Worm (Caenorhabditis elegans) whole organism, L2 larva: ENCODE measurements around the gene F16G10.9.

Source experiments
- C34F6.9 ChIP-seq: fragments of 150-350 bp; optimal IDR thresholded peaks from 2 replicates; lab custom pipeline; 2014; ENCODE audit warnings: missing biosample characterization, missing genetic modification characterization
- F13H6.1 ChIP-seq: sonication (generic microtip); optimal IDR thresholded peaks from 2 replicates; lab custom pipeline; 2016; ENCODE audit warnings: missing genetic modification characterization, missing compliant biosample characterization
- Y55F3AM.14 ChIP-seq: fragments of 200-800 bp; sonication (Bioruptor generic); optimal IDR thresholded peaks from 2 replicates; lab custom pipeline; 2018; ENCODE audit warnings: mild to moderate bottlenecking, missing genetic modification characterization, missing compliant biosample characterization
- aly-2 ChIP-seq: fragments of 150-350 bp; optimal IDR thresholded peaks from 2 replicates; lab custom pipeline; 2014; ENCODE audit warnings: missing biosample characterization, missing genetic modification characterization
- ama-1 ChIP-seq: fragments of 150-350 bp; optimal IDR thresholded peaks from 2 replicates; lab custom pipeline; 2018; ENCODE audit warnings: inconsistent platforms
- blmp-1 ChIP-seq: sonication (generic microtip); optimal IDR thresholded peaks from 2 replicates; lab custom pipeline; 2017; ENCODE audit warnings: missing genetic modification characterization, mild to moderate bottlenecking, missing compliant biosample characterization, antibody characterized with exemption, moderate library complexity; ENCODE audit not compliant: insufficient read depth
- ceh-16 ChIP-seq: fragments of 150-350 bp; optimal IDR thresholded peaks from 2 replicates; lab custom pipeline; 2014; ENCODE audit warnings: missing biosample characterization, missing genetic modification characterization
- ceh-82 ChIP-seq: fragments of 150-350 bp; optimal IDR thresholded peaks from 2 replicates; lab custom pipeline; 2014; ENCODE audit warnings: missing biosample characterization, missing genetic modification characterization
- dmd-4 ChIP-seq: sonication (generic microtip); optimal IDR thresholded peaks from 2 replicates; lab custom pipeline; 2017; ENCODE audit warnings: missing biosample characterization, missing genetic modification characterization
- fos-1 ChIP-seq: fragments of 150-350 bp; optimal IDR thresholded peaks from 2 replicates; lab custom pipeline; 2014; ENCODE audit warnings: missing biosample characterization, missing genetic modification characterization
- lin-11 ChIP-seq: fragments of 150-350 bp; sonication (generic microtip); optimal IDR thresholded peaks from 2 replicates; lab custom pipeline; 2014; ENCODE audit warnings: missing biosample characterization, missing genetic modification characterization, inconsistent platforms, mixed read lengths
- lin-13 ChIP-seq: fragments of 150-350 bp; optimal IDR thresholded peaks from 2 replicates; lab custom pipeline; 2014; ENCODE audit warnings: missing biosample characterization, missing genetic modification reagents, missing genetic modification characterization
- lin-39 ChIP-seq: fragments of 150-350 bp; optimal IDR thresholded peaks from 2 replicates; lab custom pipeline; 2014; ENCODE audit warnings: missing biosample characterization, missing genetic modification reagents, missing genetic modification characterization
- lsy-2 ChIP-seq, 2 experiments: fragments of 150-350 bp in 1 of 2; sonication (generic microtip) in 1 of 2; optimal IDR thresholded peaks; 2 replicates each; lab custom pipeline; 2014 to 2017; ENCODE audit warnings: missing biosample characterization in 2 of 2, missing genetic modification characterization in 2 of 2
- mab-5 ChIP-seq: fragments of 150-350 bp; optimal IDR thresholded peaks from 2 replicates; lab custom pipeline; 2014; ENCODE audit warnings: missing biosample characterization, missing genetic modification characterization
- mdl-1 ChIP-seq, 2 experiments: fragments of 150-350 bp in 1 of 2; sonication (generic microtip) in 1 of 2; optimal IDR thresholded peaks; 2 replicates each; lab custom pipeline; 2017; ENCODE audit warnings: missing biosample characterization in 2 of 2, missing genetic modification characterization in 2 of 2
- nhr-10 ChIP-seq: sonication (generic microtip); optimal IDR thresholded peaks from 2 replicates; lab custom pipeline; 2017; ENCODE audit warnings: missing biosample characterization, missing genetic modification characterization
- nhr-11 ChIP-seq: fragments of 150-350 bp; optimal IDR thresholded peaks from 2 replicates; lab custom pipeline; 2014; ENCODE audit warnings: missing biosample characterization, missing genetic modification characterization
- nhr-12 ChIP-seq: fragments of 150-350 bp; optimal IDR thresholded peaks from 2 replicates; lab custom pipeline; 2014; ENCODE audit warnings: missing biosample characterization, missing genetic modification characterization
- nhr-129 ChIP-seq: fragments of 150-350 bp; optimal IDR thresholded peaks from 2 replicates; lab custom pipeline; 2014; ENCODE audit warnings: missing biosample characterization, missing genetic modification characterization
- nhr-21 ChIP-seq: fragments of 150-350 bp; optimal IDR thresholded peaks from 2 replicates; lab custom pipeline; 2014; ENCODE audit warnings: missing biosample characterization, missing genetic modification characterization
- nhr-23 ChIP-seq: fragments of 150-350 bp; optimal IDR thresholded peaks from 2 replicates; lab custom pipeline; 2014; ENCODE audit warnings: missing biosample characterization, missing genetic modification reagents, missing genetic modification characterization
- nhr-25 ChIP-seq: fragments of 150-350 bp; sonication (generic microtip); optimal IDR thresholded peaks from 3 replicates; lab custom pipeline; 2014; ENCODE audit warnings: missing biosample characterization, missing genetic modification characterization
- peb-1 ChIP-seq: fragments of 150-350 bp; optimal IDR thresholded peaks from 2 replicates; lab custom pipeline; 2014; ENCODE audit warnings: missing biosample characterization, missing genetic modification characterization
- sem-4 ChIP-seq: fragments of 150-350 bp; optimal IDR thresholded peaks from 2 replicates; lab custom pipeline; 2014; ENCODE audit warnings: missing biosample characterization, missing genetic modification reagents, missing genetic modification characterization
- skn-1 ChIP-seq: sonication (generic microtip); optimal IDR thresholded peaks from 2 replicates; lab custom pipeline; 2017; ENCODE audit warnings: missing biosample characterization, missing genetic modification characterization
- snpc-4 ChIP-seq: fragments of 150-350 bp; optimal IDR thresholded peaks from 2 replicates; lab custom pipeline; 2014; ENCODE audit warnings: missing biosample characterization, missing genetic modification characterization
- unc-39 ChIP-seq: fragments of 150-350 bp; optimal IDR thresholded peaks from 2 replicates; lab custom pipeline; 2014; ENCODE audit warnings: missing biosample characterization, missing genetic modification characterization
- unc-55 ChIP-seq: fragments of 150-350 bp; sonication (generic microtip); optimal IDR thresholded peaks from 3 replicates; lab custom pipeline; 2014; ENCODE audit warnings: missing biosample characterization, missing genetic modification reagents, missing genetic modification characterization
- unc-62 ChIP-seq: fragments of 150-350 bp; optimal IDR thresholded peaks from 2 replicates; lab custom pipeline; 2014; ENCODE audit warnings: missing biosample characterization, missing genetic modification reagents, missing genetic modification characterization
- zag-1 ChIP-seq: fragments of 150-350 bp; optimal IDR thresholded peaks from 2 replicates; lab custom pipeline; 2014; ENCODE audit warnings: missing biosample characterization, missing genetic modification characterization
- ztf-1 ChIP-seq: fragments of 200-800 bp; sonication (Bioruptor generic); conservative IDR thresholded peaks from 2 replicates; pipeline ENCODE4 v1.3.6; 2022; ENCODE audit warnings: missing genetic modification characterization, missing compliant biosample characterization
- ztf-11 ChIP-seq: sonication (generic microtip); optimal IDR thresholded peaks from 2 replicates; lab custom pipeline; 2017; ENCODE audit warnings: missing biosample characterization, missing genetic modification characterization
- ztf-4 ChIP-seq: fragments of 150-350 bp; optimal IDR thresholded peaks from 2 replicates; lab custom pipeline; 2014; ENCODE audit warnings: missing biosample characterization, missing genetic modification characterization

The F16G10.9 gene

ce11 chrII:2411093-2411492 is 25.7 kb upstream of the F16G10.9 start:
- TF ChIP-seq unc-55 (GFP tag; lab: Kevin White, UChicago) (no peak), lin-11 (no peak), nhr-129 (tag; lab: Kevin White, UChicago) (no peak), nhr-11 (no peak), nhr-23 (tag; lab: Kevin White, UChicago) (no peak), ama-1 (no peak), lsy-2 (tag; optimal IDR thresholded peaks at IDR 0.05; lab: Kevin White, UChicago) (no peak), aly-2 (tag; lab: Kevin White, UChicago) (no peak), ztf-1 (GFP tag; lab: Robert Waterston, UW) (no peak), sem-4 (tag; lab: Kevin White, UChicago) (no peak), dmd-4 (tag; lab: Kevin White, UChicago) (no peak), nhr-10 (tag; lab: Kevin White, UChicago) (no peak), nhr-25 (tag; lab: Kevin White, UChicago) (no peak), ztf-4 (tag; lab: Kevin White, UChicago) (no peak), fos-1 (no peak), F13H6.1 (tag; lab: Kevin White, UChicago) (no peak), nhr-21 (tag; lab: Kevin White, UChicago) (no peak), lin-13 (no peak), mab-5 (tag; lab: Kevin White, UChicago) (no peak), unc-39 (tag; lab: Kevin White, UChicago) (no peak)

DNA sequence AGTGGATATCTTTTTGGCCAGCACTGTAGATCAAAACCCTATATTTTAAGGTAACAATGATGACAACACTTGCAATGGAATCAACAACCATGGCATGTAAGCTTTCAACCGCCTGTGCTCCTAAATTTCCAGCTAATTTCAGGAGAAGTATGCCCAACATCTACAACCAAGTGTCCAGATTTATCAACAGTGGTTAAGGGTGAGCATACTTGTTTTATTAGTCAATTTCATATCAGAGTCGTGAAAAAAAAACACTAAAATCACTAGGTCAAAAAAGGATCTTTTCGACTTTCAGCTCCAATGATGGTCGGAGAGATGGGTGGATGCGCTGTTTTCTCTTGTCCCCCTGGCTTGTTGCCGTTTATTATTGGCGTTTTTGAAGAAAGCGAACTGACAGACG is 18.6 kb upstream of the F16G10.9 start, which contains the start of gene F16G10.1:
Gene F16G10.1 (plus strand): TSS at position 301 of the 400 bp plus-strand sequence.
- TF ChIP-seq unc-39 (tag; lab: Kevin White, UChicago): no peak
- TF ChIP-seq skn-1 (tag; lab: Kevin White, UChicago): no peak
- no peak for TF ChIP-seq nhr-11
- TF ChIP-seq peb-1 (tag; lab: Kevin White, UChicago): no peak
- TF ChIP-seq mdl-1 (tag; optimal IDR thresholded peaks at IDR 0.05; lab: Kevin White, UChicago): no peak
- no peak for TF ChIP-seq nhr-25 (tag; lab: Kevin White, UChicago)
- TF ChIP-seq blmp-1: no peak
- no peak for TF ChIP-seq snpc-4 (tag; lab: Kevin White, UChicago)
- TF ChIP-seq nhr-10 (tag; lab: Kevin White, UChicago): no peak
- no peak for TF ChIP-seq ceh-82 (tag; lab: Kevin White, UChicago)
- TF ChIP-seq, all 48 proteins: peak for 0

DNA sequence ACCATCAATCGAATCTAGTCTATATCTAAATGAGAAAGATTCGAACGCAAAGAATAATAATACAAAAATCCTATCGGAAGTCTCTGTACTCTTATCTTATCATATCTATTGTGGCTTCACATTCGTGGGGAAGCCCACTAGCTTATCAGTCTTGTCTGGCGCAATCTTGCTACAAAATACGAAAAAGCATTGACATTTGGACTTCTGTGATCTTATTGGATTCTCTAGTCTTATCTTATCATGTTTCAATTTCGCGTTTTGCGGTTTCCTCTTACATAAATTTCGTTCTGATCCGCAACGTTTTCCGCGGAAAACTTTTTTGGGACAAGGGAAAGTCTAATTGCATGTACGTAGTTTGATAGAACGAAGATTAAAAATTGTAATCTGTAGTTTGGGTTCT is 14.4 kb upstream of the F16G10.9 start:
- TF ChIP-seq C34F6.9 (tag; lab: Kevin White, UChicago) (no peak), nhr-21 (tag; lab: Kevin White, UChicago) (peak; percentile 77), mdl-1 (tag; optimal IDR thresholded peaks at IDR 0.05; lab: Kevin White, UChicago) (no peak), lin-39 (tag; lab: Kevin White, UChicago) (no peak)

DNA sequence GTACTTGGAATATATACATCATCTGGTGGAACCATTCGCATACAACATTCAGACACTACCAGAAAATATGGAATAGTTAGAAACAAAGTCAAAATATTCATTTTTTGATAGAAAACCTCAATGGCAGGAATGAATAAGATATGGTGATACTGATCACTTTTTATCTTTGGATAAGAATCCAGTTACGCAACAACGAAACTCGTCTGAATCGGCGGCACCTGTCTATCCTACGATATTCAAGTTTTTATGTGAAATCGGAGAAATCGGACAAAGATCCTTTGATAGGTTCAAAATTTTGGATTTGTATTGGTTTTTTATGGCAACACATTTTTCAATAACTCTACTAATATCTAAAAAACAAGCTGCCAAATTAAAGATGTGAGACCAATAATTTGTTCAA is 13.5 kb upstream of the F16G10.9 start, which contains the start of gene F16G10.14:
Gene F16G10.14 (minus strand): TSS at position 101 of the 400 bp plus-strand sequence.
- no peak for TF ChIP-seq nhr-23 (tag; lab: Kevin White, UChicago)
- TF ChIP-seq lsy-2 (tag; optimal IDR thresholded peaks at IDR 0.05; lab: Kevin White, UChicago): no peak
- no peak for TF ChIP-seq aly-2 (tag; lab: Kevin White, UChicago)
- no peak for TF ChIP-seq Y55F3AM.14
- no peak for TF ChIP-seq unc-62
- TF ChIP-seq nhr-11: no peak
- TF ChIP-seq unc-39 (tag; lab: Kevin White, UChicago): no peak
- TF ChIP-seq zag-1: no peak
- TF ChIP-seq ceh-16: no peak
- TF ChIP-seq nhr-12 (tag; lab: Kevin White, UChicago): no peak
- TF ChIP-seq mab-5 (tag; lab: Kevin White, UChicago): no peak
- no peak for TF ChIP-seq ztf-11

ce11 chrII:2395864-2396263 is 10.5 kb upstream of the F16G10.9 start, which contains the start of gene F16G10.13:
TSS of gene F16G10.13 (minus strand) at chrII:2395964.
- no peak for TF ChIP-seq unc-62
- no peak for TF ChIP-seq lin-39 (tag; lab: Kevin White, UChicago)
- no peak for TF ChIP-seq ztf-1 (GFP tag; lab: Robert Waterston, UW)
- TF ChIP-seq zag-1: no peak
- TF ChIP-seq sem-4 (tag; lab: Kevin White, UChicago): no peak
- no peak for TF ChIP-seq ztf-4 (tag; lab: Kevin White, UChicago)
- no peak for TF ChIP-seq C34F6.9 (tag; lab: Kevin White, UChicago)
- TF ChIP-seq aly-2 (tag; lab: Kevin White, UChicago): no peak
